Fruit fly (Drosophila melanogaster): ENCODE results near the gene CG3213.

CG3213 gene

dm6 chr2L:3543062-3543461 is 23.6 kb upstream of the CG3213 start (continued):
- TF ChIP-seq nmo (GFP tag; optimal IDR thresholded peaks at IDR 0.05) = no peak
- TF ChIP-seq CG12744 (GFP tag; optimal IDR thresholded peaks at IDR 0.05) = no peak
- TF ChIP-seq CG3407 (GFP tag; optimal IDR thresholded peaks at IDR 0.05) = no peak
- TF ChIP-seq CG11085 (GFP tag; IDR thresholded peaks at IDR 0.05) = no peak
- peak in 1 of 3 experiments; percentile 28 for TF ChIP-seq lola (GFP tag; optimal IDR thresholded peaks at IDR 0.05)

dm6 chr2L:3539996-3540395 is 20.5 kb upstream of the CG3213 start:
- TF ChIP-seq CG10321 (GFP tag; IDR thresholded peaks at IDR 0.05) = peak; percentile 96
- no peak for TF ChIP-seq Blimp-1 (GFP tag; optimal IDR thresholded peaks at IDR 0.05)
- peak; percentile 91 for TF ChIP-seq CG1832 (GFP tag; optimal IDR thresholded peaks at IDR 0.05)
- no peak for TF ChIP-seq Sry-δ (GFP tag; optimal IDR thresholded peaks at IDR 0.05)
- peak; percentile 76 for TF ChIP-seq cg (GFP tag; optimal IDR thresholded peaks at IDR 0.05)
- peak; percentile 42 for TF ChIP-seq CoRest (tag; optimal IDR thresholded peaks at IDR 0.05)
- no peak for TF ChIP-seq slp2 (GFP tag; optimal IDR thresholded peaks at IDR 0.05)
- TF ChIP-seq bowl (GFP tag; IDR thresholded peaks at IDR 0.05) = peak; percentile 62; the same call in 1 of the 2 replicates
- no peak for TF ChIP-seq zen (tag; optimal IDR thresholded peaks at IDR 0.05)
- no peak for TF ChIP-seq CG13894 (tag; optimal IDR thresholded peaks at IDR 0.05)
- TF ChIP-seq Jarid2 (GFP tag; optimal IDR thresholded peaks at IDR 0.05) = peak; percentile 36
- peak; percentile 17; the same call in 1 of the 2 replicates for TF ChIP-seq CG32532 (GFP tag; IDR thresholded peaks at IDR 0.05)
- no peak for TF ChIP-seq H15 (GFP tag; IDR thresholded peaks at IDR 0.05)
- no peak for TF ChIP-seq her (GFP tag; optimal IDR thresholded peaks at IDR 0.05)
- TF ChIP-seq Med (GFP tag) = peak; percentile 36
- no peak for TF ChIP-seq CG12942 (GFP tag; optimal IDR thresholded peaks at IDR 0.05)
- no peak for TF ChIP-seq CG10431 (GFP tag; optimal IDR thresholded peaks at IDR 0.05)
- no peak for TF ChIP-seq gem (tag; optimal IDR thresholded peaks at IDR 0.05)
- TF ChIP-seq Pdp1 (GFP tag; optimal IDR thresholded peaks at IDR 0.05) = peak in 1 of 2 experiments; percentile 78
- peak; percentile 39; the same call in 1 of the 3 replicates for TF ChIP-seq sr (GFP tag; IDR thresholded peaks at IDR 0.05)
- TF ChIP-seq phol (tag; optimal IDR thresholded peaks at IDR 0.05) = peak; percentile 81
- TF ChIP-seq lov (optimal IDR thresholded peaks at IDR 0.05) = peak; percentile 4
- no peak for TF ChIP-seq lov (GFP tag; IDR thresholded peaks at IDR 0.05)
- peak; percentile 97 for TF ChIP-seq Nf-YB (GFP tag; optimal IDR thresholded peaks at IDR 0.05)
- peak; percentile 98 for TF ChIP-seq Nf-YC (tag; optimal IDR thresholded peaks at IDR 0.05)
- TF ChIP-seq Adf1 (GFP tag; IDR thresholded peaks at IDR 0.05) = no peak; the same call in 1 of the 2 replicates
- no peak for TF ChIP-seq CG5245 (GFP tag; optimal IDR thresholded peaks at IDR 0.05)
- peak; percentile 81 for TF ChIP-seq CG8478 (optimal IDR thresholded peaks at IDR 0.05)
- 0 out of 3 replicates have a peak, but pooled peaks have one; percentile 15 for TF ChIP-seq ci (GFP tag; IDR thresholded peaks at IDR 0.05)
- TF ChIP-seq CG17385 (GFP tag; optimal IDR thresholded peaks at IDR 0.05) = peak; percentile 53
- 0 out of 3 replicates have a peak, but pooled peaks have one; percentile 23 for TF ChIP-seq otp (GFP tag; IDR thresholded peaks at IDR 0.05)
- no peak for TF ChIP-seq dmrt99B (tag; optimal IDR thresholded peaks at IDR 0.05)
- peak; percentile 27; the same call in 1 of the 2 replicates for TF ChIP-seq Bgb (GFP tag; IDR thresholded peaks at IDR 0.05; ENCODE audit: partially characterized antibody)
- TF ChIP-seq sob (GFP tag; IDR thresholded peaks at IDR 0.05) = peak; percentile 82
- no peak for TF ChIP-seq bigmax (GFP tag; optimal IDR thresholded peaks at IDR 0.05)
- peak; percentile 37 for TF ChIP-seq ewg (GFP tag; optimal IDR thresholded peaks at IDR 0.05)
- TF ChIP-seq Sox102F (GFP tag; optimal IDR thresholded peaks at IDR 0.05) = no peak
- no peak for TF ChIP-seq HmgZ (tag; optimal IDR thresholded peaks at IDR 0.05)
- TF ChIP-seq chinmo (GFP tag; IDR thresholded peaks at IDR 0.05; ENCODE audit: partially characterized antibody) = 0 out of 4 replicates have a peak, but pooled peaks have one; percentile 10
- no peak for TF ChIP-seq nau (GFP tag; optimal IDR thresholded peaks at IDR 0.05)
- no peak for TF ChIP-seq toy (GFP tag; IDR thresholded peaks at IDR 0.05)
- no peak for TF ChIP-seq Fer1 (GFP tag; optimal IDR thresholded peaks at IDR 0.05)
- no peak for TF ChIP-seq CG9797 (GFP tag; optimal IDR thresholded peaks at IDR 0.05)
- TF ChIP-seq Dek (tag; optimal IDR thresholded peaks at IDR 0.05) = no peak

All from whole organism, embryonic.